Fruit fly (Drosophila melanogaster): Measurements from ENCODE around the gene Ugt305A1.

The Ugt305A1 gene

DNA sequence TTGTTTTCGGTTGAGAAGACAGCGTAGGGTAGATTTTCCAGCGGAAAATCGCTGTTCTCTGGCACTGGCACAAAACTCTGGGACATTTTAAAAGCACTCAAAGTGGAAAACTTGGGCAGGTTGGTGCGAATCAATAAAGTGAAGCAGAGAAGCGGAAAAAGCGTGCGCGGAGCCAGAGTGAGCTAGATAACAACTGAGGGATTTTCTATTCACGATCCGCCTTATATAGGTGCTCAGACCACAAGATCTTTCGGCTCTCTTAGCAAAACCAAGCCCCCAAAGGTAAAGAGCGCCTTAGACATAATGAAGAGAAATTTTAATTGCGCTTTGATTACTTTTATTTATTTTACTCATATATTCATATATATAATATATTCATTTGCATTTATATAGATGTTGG lies 14.2 kb downstream of the Ugt305A1 start, which contains the start of gene Faa:
Gene Faa, minus strand, starts transcription at position 200 of the 400 bp plus-strand sequence.
- TF ChIP-seq rgr (GFP tag; optimal IDR thresholded peaks at IDR 0.05): no peak
- no peak for TF ChIP-seq Myc (optimal IDR thresholded peaks at IDR 0.05)
- no peak for TF ChIP-seq OdsH (GFP tag; optimal IDR thresholded peaks at IDR 0.05)
- TF ChIP-seq HLH106 (tag; optimal IDR thresholded peaks at IDR 0.05): no peak
- TF ChIP-seq Hnf4 (GFP tag; optimal IDR thresholded peaks at IDR 0.05): no peak
- TF ChIP-seq jim (GFP tag; optimal IDR thresholded peaks at IDR 0.05): no peak

DNA sequence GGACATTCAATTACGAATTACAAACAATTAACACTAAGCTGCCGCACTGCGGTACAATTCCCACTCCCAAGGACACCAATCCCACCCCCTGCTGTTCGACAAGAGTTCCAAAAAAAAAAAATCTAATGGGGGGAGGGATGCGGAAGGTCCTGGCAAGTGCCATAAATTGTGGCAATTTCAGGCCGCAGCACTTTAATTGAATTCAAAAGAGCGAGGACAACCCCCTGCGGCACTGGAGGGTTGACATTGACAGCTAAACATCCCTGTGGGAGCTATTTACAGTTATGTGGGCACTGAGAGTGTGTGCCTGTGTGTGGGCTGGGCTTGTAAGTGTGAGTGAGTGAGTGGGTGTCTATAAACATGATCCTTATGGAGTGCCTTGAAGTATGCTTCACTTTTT lies 17.3 kb downstream of the Ugt305A1 start:
- TF ChIP-seq dmrt93B (GFP tag; optimal IDR thresholded peaks at IDR 0.05) (no peak), dl (GFP tag; optimal IDR thresholded peaks at IDR 0.05; ENCODE audit: insufficient read depth in 1 of 2, partially characterized antibody in 2 of 2) (no peak), CrebA (GFP tag; optimal IDR thresholded peaks at IDR 0.05; ENCODE audit: borderline replicate concordance) (no peak), jim (GFP tag; optimal IDR thresholded peaks at IDR 0.05) (no peak), tai (GFP tag; optimal IDR thresholded peaks at IDR 0.05) (no peak), pan (optimal IDR thresholded peaks at IDR 0.05) (no peak), Mio (GFP tag; optimal IDR thresholded peaks at IDR 0.05) (no peak), CG9705 (GFP tag; optimal IDR thresholded peaks at IDR 0.05) (no peak), rgr (GFP tag; optimal IDR thresholded peaks at IDR 0.05) (no peak), Rel (GFP tag; optimal IDR thresholded peaks at IDR 0.05) (no peak), Rel (tag; optimal IDR thresholded peaks at IDR 0.05) (no peak), GATAd (GFP tag; optimal IDR thresholded peaks at IDR 0.05) (no peak), Hnf4 (GFP tag; optimal IDR thresholded peaks at IDR 0.05) (no peak)

DNA sequence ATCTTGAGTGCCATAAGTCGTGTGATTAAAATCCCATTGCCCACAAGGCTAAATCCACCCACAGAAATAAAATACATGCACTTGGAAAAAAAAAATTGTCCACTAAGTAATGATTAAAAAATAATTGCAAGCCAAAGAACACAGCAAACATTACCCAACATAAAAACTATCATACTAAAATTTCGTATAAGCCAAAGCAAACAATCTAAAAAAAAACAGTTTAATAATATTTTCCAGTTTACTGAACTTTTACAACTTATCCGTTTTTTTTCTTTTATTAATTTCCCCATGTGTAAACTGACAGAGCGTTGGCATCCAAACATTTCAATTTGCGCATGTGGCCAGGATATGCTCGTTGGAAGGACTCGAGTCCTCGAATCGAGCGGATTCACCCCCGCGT lies 20.7 kb downstream of the Ugt305A1 start:
- TF ChIP-seq CG32264 (GFP tag; optimal IDR thresholded peaks at IDR 0.05) (no peak), Dfd (GFP tag; optimal IDR thresholded peaks at IDR 0.05) (no peak), Hr78 (GFP tag; optimal IDR thresholded peaks at IDR 0.05) (no peak), lola (GFP tag; optimal IDR thresholded peaks at IDR 0.05) (no peak), pan (optimal IDR thresholded peaks at IDR 0.05) (no peak), tai (GFP tag; optimal IDR thresholded peaks at IDR 0.05) (no peak), psq (GFP tag; optimal IDR thresholded peaks at IDR 0.05) (no peak), Jra (GFP tag; optimal IDR thresholded peaks at IDR 0.05) (no peak)

DNA sequence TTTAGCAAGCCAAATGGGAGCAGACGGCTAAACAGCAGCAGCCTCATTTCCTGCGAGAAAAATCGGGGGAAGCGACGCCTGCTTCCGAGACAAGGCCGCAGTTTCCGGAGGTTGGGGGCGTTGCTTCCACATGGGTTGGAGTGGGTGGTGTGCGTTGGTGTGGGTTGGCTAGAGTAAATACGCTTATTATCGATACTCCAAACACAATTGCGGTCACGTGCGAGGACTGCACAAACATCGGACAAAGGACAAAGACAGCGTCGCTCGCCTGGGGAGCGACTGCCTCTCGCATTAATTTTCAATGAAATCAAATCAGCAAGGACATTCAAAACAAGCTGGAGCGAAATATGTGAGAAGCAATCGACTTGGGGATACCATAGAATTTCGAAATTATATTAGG lies 21.7 kb downstream of the Ugt305A1 start:
- no peak for TF ChIP-seq dmrt93B (GFP tag; optimal IDR thresholded peaks at IDR 0.05)
- TF ChIP-seq Abd-B (GFP tag; optimal IDR thresholded peaks at IDR 0.05): no peak
- TF ChIP-seq brk (GFP tag; optimal IDR thresholded peaks at IDR 0.05): no peak
- no peak for TF ChIP-seq Mio (GFP tag; optimal IDR thresholded peaks at IDR 0.05)
- no peak for TF ChIP-seq HLH106 (tag; optimal IDR thresholded peaks at IDR 0.05)
- no peak for TF ChIP-seq rgr (GFP tag; optimal IDR thresholded peaks at IDR 0.05)
- TF ChIP-seq Sp1 (GFP tag; optimal IDR thresholded peaks at IDR 0.05): no peak

DNA sequence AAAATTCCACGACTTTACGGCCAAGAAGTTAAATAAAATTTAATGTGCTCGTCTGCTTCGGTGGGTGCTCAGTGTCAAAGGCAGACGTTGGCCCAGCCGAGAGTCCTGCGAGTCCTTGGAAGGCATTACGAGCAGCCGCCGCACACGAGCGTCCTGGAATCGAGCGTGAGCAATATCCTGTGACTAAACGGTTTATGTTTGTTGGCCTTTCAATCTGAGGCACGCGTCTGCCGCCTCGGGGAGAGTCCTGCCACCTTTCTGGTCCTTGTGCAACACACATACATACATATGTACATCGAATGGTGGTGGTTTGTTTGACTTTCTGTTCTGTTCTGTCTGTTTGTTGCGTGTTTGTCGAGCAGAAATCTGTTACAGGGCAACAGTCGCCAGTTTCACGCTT lies 23.9 kb downstream of the Ugt305A1 start:
- TF ChIP-seq rgr (GFP tag; optimal IDR thresholded peaks at IDR 0.05): no peak

DNA sequence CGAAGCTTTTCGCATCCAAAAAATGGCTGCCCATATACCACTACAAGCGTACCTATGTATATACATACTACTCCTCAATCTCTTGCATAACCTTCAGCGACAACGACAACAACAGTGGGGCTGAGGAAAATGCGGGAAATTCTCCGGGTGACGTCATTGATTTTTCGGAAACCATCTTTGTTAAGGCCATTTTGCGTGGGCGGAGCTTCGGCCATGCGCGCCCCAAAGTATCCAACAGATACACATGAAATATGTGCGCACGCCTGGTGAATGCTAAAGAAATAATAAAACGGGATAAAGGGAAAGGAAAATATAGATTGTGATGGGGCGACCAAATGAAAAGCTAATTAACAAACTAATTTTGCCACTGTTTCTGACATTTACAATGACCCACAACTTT lies 26.3 kb downstream of the Ugt305A1 start:
- TF ChIP-seq GATAd (GFP tag; optimal IDR thresholded peaks at IDR 0.05) (no peak), h (GFP tag; optimal IDR thresholded peaks at IDR 0.05) (no peak), rgr (GFP tag; optimal IDR thresholded peaks at IDR 0.05) (no peak), sv (GFP tag; optimal IDR thresholded peaks at IDR 0.05) (no peak), Jra (GFP tag; optimal IDR thresholded peaks at IDR 0.05) (no peak), brk (GFP tag; optimal IDR thresholded peaks at IDR 0.05) (no peak), OdsH (GFP tag; optimal IDR thresholded peaks at IDR 0.05) (no peak), CrebA (GFP tag; optimal IDR thresholded peaks at IDR 0.05; ENCODE audit: borderline replicate concordance) (no peak), Rel (GFP tag; optimal IDR thresholded peaks at IDR 0.05) (no peak), Rel (tag; optimal IDR thresholded peaks at IDR 0.05) (no peak), lola (GFP tag; optimal IDR thresholded peaks at IDR 0.05) (no peak), tai (GFP tag; optimal IDR thresholded peaks at IDR 0.05) (no peak), dmrt93B (GFP tag; optimal IDR thresholded peaks at IDR 0.05) (no peak), Myc (optimal IDR thresholded peaks at IDR 0.05) (no peak), dl (GFP tag; optimal IDR thresholded peaks at IDR 0.05; ENCODE audit: insufficient read depth in 1 of 2, partially characterized antibody in 2 of 2) (no peak), sage (GFP tag; optimal IDR thresholded peaks at IDR 0.05) (no peak), woc (GFP tag; optimal IDR thresholded peaks at IDR 0.05) (no peak), Hr83 (GFP tag; optimal IDR thresholded peaks at IDR 0.05; ENCODE audit: poor library complexity, severe bottlenecking) (no peak)

All from whole organism, wandering third instar larva.